Fruit fly (Drosophila melanogaster) whole organism, embryonic: ENCODE results near the gene Slob.
A peak's percentile ranks its signal among the peaks of the same experiment; 100 is the strongest.

Experiments used
- Atf-2 ChIP-seq: fragments of 200-800 bp; sonication (Bioruptor generic); optimal IDR thresholded peaks from 2 replicates; lab custom pipeline; 2016; ENCODE audit warnings: missing biosample characterization, missing genetic modification characterization
- CG10274 ChIP-seq: fragments of 200-800 bp; sonication (Bioruptor generic); optimal IDR thresholded peaks from 3 replicates; lab custom pipeline; 2017; ENCODE audit warnings: missing biosample characterization, mild to moderate bottlenecking, missing genetic modification characterization
- CG10462 ChIP-seq: fragments of 200-800 bp; sonication (Bioruptor generic); optimal IDR thresholded peaks from 2 replicates; lab custom pipeline; 2016; ENCODE audit warnings: missing biosample characterization, missing genetic modification characterization
- CG10565 ChIP-seq: fragments of 200-800 bp; sonication (Bioruptor generic); optimal IDR thresholded peaks from 3 replicates; lab custom pipeline; 2016; ENCODE audit warnings: missing biosample characterization, mild to moderate bottlenecking, missing genetic modification characterization
- CG11398 ChIP-seq: fragments of 200-800 bp; sonication (Bioruptor generic); optimal IDR thresholded peaks from 2 replicates; lab custom pipeline; 2016; ENCODE audit warnings: missing biosample characterization, missing genetic modification characterization
- CG11504 ChIP-seq: fragments of 200-800 bp; sonication (Bioruptor generic); optimal IDR thresholded peaks from 3 replicates; lab custom pipeline; 2019; ENCODE audit warnings: missing biosample characterization, mild to moderate bottlenecking, missing genetic modification characterization, moderate library complexity
- CG11560 ChIP-seq: fragments of 200-800 bp; sonication (Bioruptor generic); IDR thresholded peaks from 3 replicates; pipeline ENCODE4 v1.3.6; 2022; ENCODE audit warnings: missing biosample characterization, missing genetic modification characterization
- CG12219 ChIP-seq: fragments of 200-800 bp; sonication (Bioruptor generic); optimal IDR thresholded peaks from 3 replicates; lab custom pipeline; 2018; ENCODE audit warnings: missing biosample characterization, mild to moderate bottlenecking, missing genetic modification characterization
- CG12744 ChIP-seq: fragments of 200-800 bp; sonication (Bioruptor generic); optimal IDR thresholded peaks from 2 replicates; lab custom pipeline; 2016; ENCODE audit warnings: missing biosample characterization, missing genetic modification characterization
- CG13123 ChIP-seq: fragments of 200-800 bp; sonication (Bioruptor generic); optimal IDR thresholded peaks from 2 replicates; lab custom pipeline; 2016; ENCODE audit warnings: missing biosample characterization, missing genetic modification characterization
- CG1602 ChIP-seq: fragments of 200-800 bp; sonication (Bioruptor generic); optimal IDR thresholded peaks from 3 replicates; lab custom pipeline; 2016; ENCODE audit warnings: missing biosample characterization, missing genetic modification characterization
- CG17385 ChIP-seq: fragments of 200-800 bp; sonication (Bioruptor generic); optimal IDR thresholded peaks from 3 replicates; lab custom pipeline; 2018; ENCODE audit warnings: missing biosample characterization, mild to moderate bottlenecking, missing genetic modification characterization
- CG17568 ChIP-seq: fragments of 200-800 bp; sonication (Bioruptor generic); optimal IDR thresholded peaks from 2 replicates; lab custom pipeline; 2018; ENCODE audit warnings: missing biosample characterization, mild to moderate bottlenecking, missing genetic modification characterization, moderate library complexity
- CG18476 ChIP-seq: fragments of 200-800 bp; sonication (Bioruptor generic); optimal IDR thresholded peaks from 2 replicates; lab custom pipeline; 2016; ENCODE audit warnings: missing biosample characterization, mild to moderate bottlenecking, missing genetic modification characterization
- CG2120 ChIP-seq: fragments of 200-800 bp; sonication (Bioruptor generic); optimal IDR thresholded peaks from 3 replicates; lab custom pipeline; 2016; ENCODE audit warnings: missing biosample characterization, missing genetic modification characterization
- CG2129 ChIP-seq: fragments of 200-800 bp; sonication (Bioruptor generic); IDR thresholded peaks from 2 replicates; pipeline ENCODE4 v1.3.6; 2022; ENCODE audit warnings: missing biosample characterization, missing genetic modification characterization; ENCODE audit not compliant: partially characterized antibody
- CG2678 ChIP-seq: fragments of 200-800 bp; sonication (Bioruptor generic); optimal IDR thresholded peaks from 3 replicates; lab custom pipeline; 2019; ENCODE audit warnings: missing biosample characterization, mild to moderate bottlenecking, missing genetic modification characterization, moderate library complexity
- CG33213 ChIP-seq: fragments of 200-800 bp; sonication (Bioruptor generic); optimal IDR thresholded peaks from 3 replicates; lab custom pipeline; 2016; ENCODE audit warnings: missing biosample characterization, missing genetic modification characterization
- CG3726 ChIP-seq: fragments of 200-800 bp; sonication (Bioruptor generic); IDR thresholded peaks from 3 replicates; pipeline ENCODE4, ENCODE4 v1.3.6; 2022; ENCODE audit warnings: missing biosample characterization, missing genetic modification characterization
- CG6272 ChIP-seq: fragments of 200-800 bp; sonication (Bioruptor generic); IDR thresholded peaks from 2 replicates; pipeline ENCODE4 v1.3.6; 2022; ENCODE audit warnings: missing biosample characterization, missing genetic modification characterization
- CG6813 ChIP-seq: fragments of 200-800 bp; sonication (Bioruptor generic); optimal IDR thresholded peaks from 2 replicates; lab custom pipeline; 2017; ENCODE audit warnings: missing biosample characterization, missing genetic modification characterization, mild to moderate bottlenecking, moderate library complexity, missing genetic modification reagents
- CG7271 ChIP-seq: fragments of 200-800 bp; sonication (Bioruptor generic); optimal IDR thresholded peaks from 2 replicates; lab custom pipeline; 2018; ENCODE audit warnings: missing biosample characterization, mild to moderate bottlenecking, missing genetic modification characterization, moderate library complexity
- CG7372 ChIP-seq: fragments of 200-800 bp; sonication (Bioruptor generic); IDR thresholded peaks from 2 replicates; pipeline ENCODE4 v1.3.6; 2022; ENCODE audit warnings: missing biosample characterization, missing genetic modification characterization
- CG7963 ChIP-seq: fragments of 200-800 bp; sonication (Bioruptor generic); IDR thresholded peaks from 3 replicates; pipeline ENCODE4 v1.3.6; 2022; ENCODE audit warnings: missing biosample characterization, missing genetic modification characterization; ENCODE audit not compliant: partially characterized antibody
- Camta ChIP-seq: fragments of 200-800 bp; sonication (Bioruptor generic); optimal IDR thresholded peaks from 2 replicates; lab custom pipeline; 2016; ENCODE audit warnings: missing biosample characterization, missing genetic modification characterization
- Dll ChIP-seq: fragments of 200-800 bp; sonication (Bioruptor generic); IDR thresholded peaks from 4 replicates; pipeline ENCODE4 v1.3.6; 2022; ENCODE audit warnings: missing biosample characterization, missing genetic modification characterization; ENCODE audit not compliant: partially characterized antibody
- E2f1 ChIP-seq: fragments of 200-800 bp; sonication (Bioruptor generic); IDR thresholded peaks from 2 replicates; pipeline ENCODE4 v1.3.6; 2022; ENCODE audit warnings: missing biosample characterization, missing genetic modification characterization
- Fer1 ChIP-seq: fragments of 200-800 bp; sonication (Bioruptor generic); optimal IDR thresholded peaks from 2 replicates; lab custom pipeline; 2017; ENCODE audit warnings: missing biosample characterization, mild to moderate bottlenecking, missing genetic modification characterization
- Hand ChIP-seq: fragments of 200-800 bp; sonication (Bioruptor generic); optimal IDR thresholded peaks from 2 replicates; lab custom pipeline; 2017; ENCODE audit warnings: mild to moderate bottlenecking, missing biosample characterization, missing genetic modification reagents, missing genetic modification characterization
- Mes4 ChIP-seq: fragments of 200-800 bp; sonication (Bioruptor generic); optimal IDR thresholded peaks from 2 replicates; lab custom pipeline; 2016; ENCODE audit warnings: missing biosample characterization, missing genetic modification characterization
- NK7.1 ChIP-seq: fragments of 200-800 bp; sonication (Bioruptor generic); optimal IDR thresholded peaks from 3 replicates; lab custom pipeline; 2016; ENCODE audit warnings: missing biosample characterization, missing genetic modification characterization
- Six4 ChIP-seq: fragments of 200-800 bp; sonication (Bioruptor generic); optimal IDR thresholded peaks from 2 replicates; lab custom pipeline; 2016; ENCODE audit warnings: missing biosample characterization, missing genetic modification characterization
- Sry-β ChIP-seq: fragments of 200-800 bp; sonication (Bioruptor generic); optimal IDR thresholded peaks from 2 replicates; lab custom pipeline; 2018; ENCODE audit warnings: missing biosample characterization, mild to moderate bottlenecking, missing genetic modification characterization, moderate library complexity
- ac ChIP-seq: fragments of 200-800 bp; sonication (Bioruptor generic); optimal IDR thresholded peaks from 3 replicates; lab custom pipeline; 2017; ENCODE audit warnings: missing biosample characterization, mild to moderate bottlenecking, missing genetic modification characterization
- btn ChIP-seq: fragments of 200-800 bp; sonication (Bioruptor generic); optimal IDR thresholded peaks from 2 replicates; lab custom pipeline; 2016; ENCODE audit warnings: missing biosample characterization, missing genetic modification characterization
- cg ChIP-seq: fragments of 200-800 bp; sonication (Bioruptor generic); optimal IDR thresholded peaks from 3 replicates; lab custom pipeline; 2019; ENCODE audit warnings: missing biosample characterization, mild to moderate bottlenecking, missing genetic modification characterization, moderate library complexity
- dm ChIP-seq: fragments of 200-800 bp; sonication (Bioruptor generic); optimal IDR thresholded peaks from 3 replicates; lab custom pipeline; 2016; ENCODE audit warnings: missing biosample characterization, missing genetic modification characterization
- emc ChIP-seq: fragments of 200-800 bp; sonication (Bioruptor generic); optimal IDR thresholded peaks from 2 replicates; lab custom pipeline; 2016; ENCODE audit warnings: missing biosample characterization, missing genetic modification characterization
- fd96Cb ChIP-seq: fragments of 200-800 bp; sonication (Bioruptor generic); optimal IDR thresholded peaks from 2 replicates; lab custom pipeline; 2018; ENCODE audit warnings: missing biosample characterization, mild to moderate bottlenecking, missing genetic modification characterization, moderate library complexity
- gfzf ChIP-seq: fragments of 200-800 bp; sonication (Bioruptor generic); optimal IDR thresholded peaks from 2 replicates; lab custom pipeline; 2016; ENCODE audit warnings: missing biosample characterization, mild to moderate bottlenecking, missing genetic modification characterization, moderate library complexity
- hth ChIP-seq: fragments of >200 bp; optimal IDR thresholded peaks from 2 replicates; lab custom pipeline; 2017; ENCODE audit warnings: inconsistent platforms
- insv ChIP-seq, 2 experiments: fragments of 200-800 bp; sonication (Bioruptor generic); optimal IDR thresholded peaks; 3 replicates each; lab custom pipeline; 2016 to 2018; ENCODE audit warnings: missing biosample characterization in 2 of 2, missing genetic modification characterization in 2 of 2
- onecut ChIP-seq: fragments of 200-800 bp; sonication (Bioruptor generic); IDR thresholded peaks from 2 replicates; pipeline ENCODE4 v1.3.6; 2022; ENCODE audit warnings: missing biosample characterization, missing genetic modification characterization
- pros ChIP-seq: fragments of 200-800 bp; sonication (Bioruptor generic); optimal IDR thresholded peaks from 3 replicates; lab custom pipeline; 2019; ENCODE audit warnings: missing biosample characterization, mild to moderate bottlenecking, missing genetic modification characterization, moderate library complexity
- shn ChIP-seq: fragments of 200-800 bp; sonication (Bioruptor generic); optimal IDR thresholded peaks from 3 replicates; lab custom pipeline; 2016; ENCODE audit warnings: missing biosample characterization, missing genetic modification characterization
- sim ChIP-seq: fragments of 200-800 bp; sonication (Bioruptor generic); IDR thresholded peaks from 2 replicates; pipeline ENCODE4 v1.3.6; 2022; ENCODE audit warnings: missing biosample characterization, missing genetic modification characterization
- slbo ChIP-seq: fragments of 200-800 bp; sonication (Bioruptor generic); IDR thresholded peaks from 2 replicates; pipeline ENCODE4 v1.3.6; 2022; ENCODE audit warnings: missing biosample characterization, missing genetic modification characterization
- twi ChIP-seq: fragments of 200-800 bp; optimal IDR thresholded peaks from 2 replicates; lab custom pipeline; 2019; ENCODE audit warnings: missing biosample characterization, mild to moderate bottlenecking, missing genetic modification characterization, moderate library complexity
- tx ChIP-seq: fragments of 200-800 bp; sonication (Bioruptor generic); optimal IDR thresholded peaks from 2 replicates; lab custom pipeline; 2016; ENCODE audit warnings: missing biosample characterization, missing genetic modification characterization
- zfh1 ChIP-seq: fragments of 200-800 bp; sonication (Bioruptor generic); IDR thresholded peaks from 3 replicates; pipeline ENCODE4 v1.3.6; 2022; ENCODE audit warnings: missing biosample characterization, missing genetic modification characterization
- zfh2 ChIP-seq: fragments of 200-800 bp; sonication (Bioruptor generic); optimal IDR thresholded peaks from 2 replicates; lab custom pipeline; 2016; ENCODE audit warnings: missing biosample characterization, missing genetic modification characterization

Gene Slob

DNA sequence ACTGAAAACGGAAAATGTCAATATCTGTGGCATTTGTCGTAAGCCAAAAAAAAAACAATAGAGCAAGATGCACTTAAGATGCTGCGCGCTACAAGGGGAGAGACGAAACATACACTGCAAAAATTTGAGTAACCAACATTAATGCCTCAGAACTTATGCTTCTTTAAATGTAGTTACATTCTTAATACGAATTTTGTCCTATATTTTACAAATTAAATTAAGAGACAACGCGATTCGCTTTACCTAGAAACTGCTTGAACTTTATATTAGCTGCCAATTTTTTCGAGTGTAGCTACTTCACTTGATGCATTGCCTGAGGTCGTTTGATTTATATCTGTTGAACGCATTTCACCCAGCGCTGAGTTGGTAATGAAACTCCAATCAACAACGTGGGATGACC is 78.0 kb downstream of the Slob start (continued):
- peak; percentile 86 for TF ChIP-seq CG2678 (tag; lab: Kevin White, UChicago)
- peak; percentile 61 for TF ChIP-seq NK7.1
- peak; percentile 36 for TF ChIP-seq CG7271
- TF ChIP-seq CG11560 (tag; lab: Robert Waterston, UW) = peak; percentile 49; the same call in 1 of the 3 replicates
- peak; percentile 92 for TF ChIP-seq ac (GFP tag; lab: Kevin White, UChicago)
- peak; percentile 73 for TF ChIP-seq E2f1
- TF ChIP-seq pros = peak; percentile 88
- TF ChIP-seq CG6272 = peak; percentile 79
- peak; percentile 92 for TF ChIP-seq sim (GFP tag; lab: Robert Waterston, UW)
- TF ChIP-seq dm (GFP tag; lab: Kevin White, UChicago) = peak; percentile 50
- TF ChIP-seq cg (GFP tag; lab: Kevin White, UChicago) = no peak
- peak; percentile 23 for TF ChIP-seq CG17568 (GFP tag; lab: Kevin White, UChicago)
- peak; percentile 2 for TF ChIP-seq Sry-β
- TF ChIP-seq onecut (GFP tag; lab: Robert Waterston, UW) = peak; percentile 87
- peak; percentile 75 for TF ChIP-seq CG10565 (GFP tag; lab: Kevin White, UChicago)
- TF ChIP-seq CG33213 (GFP tag; lab: Kevin White, UChicago) = peak; percentile 70
- TF ChIP-seq zfh2 (GFP tag; lab: Kevin White, UChicago) = no peak
- TF ChIP-seq CG6813 (GFP tag; lab: Kevin White, UChicago) = peak; percentile 88
- TF ChIP-seq CG1602 (GFP tag; lab: Kevin White, UChicago) = peak; percentile 82
- TF ChIP-seq Hand = no peak
- TF ChIP-seq btn (GFP tag; lab: Kevin White, UChicago) = peak; percentile 74
- TF ChIP-seq CG7963 (GFP tag; lab: Robert Waterston, UW) = no peak
- TF ChIP-seq CG11398 (GFP tag; lab: Kevin White, UChicago) = peak; percentile 41
- TF ChIP-seq hth (lab: Kevin White, UChicago) = no peak
- TF ChIP-seq CG3726 (GFP tag; lab: Robert Waterston, UW) = peak; percentile 70; the same call in 2 of the 3 replicates
- TF ChIP-seq CG10274 = peak; percentile 51
- TF ChIP-seq Mes4 (GFP tag; lab: Kevin White, UChicago) = peak; percentile 87
- peak; percentile 62 for TF ChIP-seq CG12744
- no peak for TF ChIP-seq emc (GFP tag; lab: Kevin White, UChicago)
- TF ChIP-seq shn (GFP tag; lab: Kevin White, UChicago) = peak; percentile 35
- TF ChIP-seq slbo (GFP tag; lab: Robert Waterston, UW) = no peak
- TF ChIP-seq Six4 = peak; percentile 81
- TF ChIP-seq tx (GFP tag; lab: Kevin White, UChicago) = peak; percentile 44
- peak; percentile 85 for TF ChIP-seq Atf-2
- TF ChIP-seq CG11504 (tag; lab: Kevin White, UChicago) = peak; percentile 87
- TF ChIP-seq fd96Cb = peak; percentile 89
- peak; percentile 75 for TF ChIP-seq CG17385 (GFP tag; lab: Kevin White, UChicago)
- TF ChIP-seq CG7372 (GFP tag; lab: Robert Waterston, UW) = peak; percentile 48; the same call in 1 of the 2 replicates
- peak; percentile 83 for TF ChIP-seq CG10462 (GFP tag; lab: Kevin White, UChicago)
- TF ChIP-seq gfzf (GFP tag; lab: Kevin White, UChicago) = no peak
- peak; percentile 83 for TF ChIP-seq Camta (GFP tag; lab: Kevin White, UChicago)
- TF ChIP-seq CG18476 (GFP tag; lab: Kevin White, UChicago) = peak; percentile 81
- TF ChIP-seq insv (GFP tag; optimal IDR thresholded peaks at IDR 0.05; lab: Kevin White, UChicago) = no peak
- TF ChIP-seq CG12219 (GFP tag; lab: Kevin White, UChicago) = peak; percentile 71
- no peak for TF ChIP-seq CG2120 (GFP tag; lab: Kevin White, UChicago)
- no peak for TF ChIP-seq Dll (GFP tag; lab: Robert Waterston, UW)
- peak; percentile 97 for TF ChIP-seq zfh1 (GFP tag; lab: Robert Waterston, UW)
- no peak for TF ChIP-seq Fer1 (GFP tag; lab: Kevin White, UChicago)
- peak; percentile 72 for TF ChIP-seq CG13123 (GFP tag; lab: Kevin White, UChicago)
- TF ChIP-seq CG2129 (GFP tag; lab: Robert Waterston, UW) = no peak
- peak; percentile 78 for TF ChIP-seq twi (tag; lab: Kevin White, UChicago)
